Fruit fly (Drosophila melanogaster) whole organism, embryonic: Measurements from ENCODE around the gene CG5928.
A peak's percentile ranks its signal among the peaks of the same experiment; 100 is the strongest.

ENCODE experiments used
- Ada2b ChIP-seq: fragments of 200-800 bp; sonication (Bioruptor generic); IDR thresholded peaks from 2 replicates; pipeline ENCODE4 v1.3.6; 2022; ENCODE audit warnings: missing biosample characterization, missing genetic modification characterization
- Atf-2 ChIP-seq: fragments of 200-800 bp; sonication (Bioruptor generic); optimal IDR thresholded peaks from 2 replicates; lab custom pipeline; 2016; ENCODE audit warnings: missing biosample characterization, missing genetic modification characterization
- Bteb2 ChIP-seq: fragments of 200-800 bp; sonication (Bioruptor generic); optimal IDR thresholded peaks from 2 replicates; lab custom pipeline; 2016; ENCODE audit warnings: missing biosample characterization, missing genetic modification characterization
- CG10543 ChIP-seq: fragments of 200-800 bp; sonication (Bioruptor generic); optimal IDR thresholded peaks from 3 replicates; lab custom pipeline; 2017; ENCODE audit warnings: missing biosample characterization, mild to moderate bottlenecking, missing genetic modification characterization, moderate library complexity
- CG11456 ChIP-seq: fragments of 200-800 bp; sonication (Bioruptor generic); IDR thresholded peaks from 3 replicates; pipeline ENCODE4 v1.3.6; 2022; ENCODE audit warnings: missing biosample characterization, missing genetic modification characterization
- CG1233 ChIP-seq: fragments of 200-800 bp; sonication (Bioruptor generic); optimal IDR thresholded peaks from 4 replicates; lab custom pipeline; 2018; ENCODE audit warnings: missing biosample characterization, mild to moderate bottlenecking, missing genetic modification characterization
- CG13624 ChIP-seq: fragments of 200-800 bp; sonication (Bioruptor generic); optimal IDR thresholded peaks from 2 replicates; lab custom pipeline; 2016; ENCODE audit warnings: missing biosample characterization, missing genetic modification characterization
- CG13775 ChIP-seq: fragments of 200-800 bp; sonication (Bioruptor generic); optimal IDR thresholded peaks from 3 replicates; lab custom pipeline; 2017; ENCODE audit warnings: missing biosample characterization, mild to moderate bottlenecking, missing genetic modification characterization
- CG15479 ChIP-seq: fragments of 200-800 bp; sonication (Bioruptor generic); optimal IDR thresholded peaks from 3 replicates; lab custom pipeline; 2019; ENCODE audit warnings: missing biosample characterization, mild to moderate bottlenecking, missing genetic modification characterization, moderate library complexity
- CG18599 ChIP-seq: fragments of 200-800 bp; sonication (Bioruptor generic); optimal IDR thresholded peaks from 3 replicates; lab custom pipeline; 2017; ENCODE audit warnings: missing biosample characterization, missing genetic modification characterization, mild to moderate bottlenecking, moderate library complexity, missing genetic modification reagents
- CG2120 ChIP-seq: fragments of 200-800 bp; sonication (Bioruptor generic); optimal IDR thresholded peaks from 3 replicates; lab custom pipeline; 2016; ENCODE audit warnings: missing biosample characterization, missing genetic modification characterization
- CG2129 ChIP-seq: fragments of 200-800 bp; sonication (Bioruptor generic); IDR thresholded peaks from 2 replicates; pipeline ENCODE4 v1.3.6; 2022; ENCODE audit warnings: missing biosample characterization, missing genetic modification characterization; ENCODE audit not compliant: partially characterized antibody
- CG2678 ChIP-seq: fragments of 200-800 bp; sonication (Bioruptor generic); optimal IDR thresholded peaks from 3 replicates; lab custom pipeline; 2019; ENCODE audit warnings: missing biosample characterization, mild to moderate bottlenecking, missing genetic modification characterization, moderate library complexity
- CG3163 ChIP-seq: fragments of 200-800 bp; sonication (Bioruptor generic); optimal IDR thresholded peaks from 3 replicates; lab custom pipeline; 2016; ENCODE audit warnings: missing biosample characterization, missing genetic modification characterization
- CG3838 ChIP-seq: fragments of 200-800 bp; sonication (Bioruptor generic); optimal IDR thresholded peaks from 3 replicates; lab custom pipeline; 2016; ENCODE audit warnings: missing biosample characterization, missing genetic modification characterization
- CG6791 ChIP-seq: fragments of 200-800 bp; sonication (Bioruptor generic); IDR thresholded peaks from 3 replicates; pipeline ENCODE4 v1.3.6; 2022; ENCODE audit warnings: missing biosample characterization, missing genetic modification characterization; ENCODE audit not compliant: partially characterized antibody
- CG7372 ChIP-seq: fragments of 200-800 bp; sonication (Bioruptor generic); IDR thresholded peaks from 2 replicates; pipeline ENCODE4 v1.3.6; 2022; ENCODE audit warnings: missing biosample characterization, missing genetic modification characterization
- CG8478 ChIP-seq: fragments of >200 bp; optimal IDR thresholded peaks from 2 replicates; lab custom pipeline; 2018
- CG8924 ChIP-seq: fragments of 200-800 bp; optimal IDR thresholded peaks from 3 replicates; lab custom pipeline; 2019; ENCODE audit warnings: missing biosample characterization, mild to moderate bottlenecking, missing genetic modification characterization, moderate library complexity
- CG8944 ChIP-seq: fragments of 200-800 bp; sonication (Bioruptor generic); optimal IDR thresholded peaks from 3 replicates; lab custom pipeline; 2016; ENCODE audit warnings: missing biosample characterization, missing genetic modification characterization
- CG9727 ChIP-seq: fragments of 200-800 bp; sonication (Bioruptor generic); optimal IDR thresholded peaks from 3 replicates; lab custom pipeline; 2017; ENCODE audit warnings: missing biosample characterization, mild to moderate bottlenecking, missing genetic modification characterization
- CG9932 ChIP-seq: fragments of 200-800 bp; sonication (Bioruptor generic); IDR thresholded peaks from 2 replicates; pipeline ENCODE4 v1.3.6; 2022; ENCODE audit warnings: missing biosample characterization, missing genetic modification characterization
- D ChIP-seq, 2 experiments: fragments of 200-800 bp in 1 of 2; fragments of >200 bp in 1 of 2; sonication (Bioruptor generic) in 1 of 2; optimal IDR thresholded peaks; 2 replicates in 1 of 2; 3 replicates in 1 of 2; lab custom pipeline; 2017; ENCODE audit warnings: mild to moderate bottlenecking in 1 of 2, missing biosample characterization in 1 of 2, missing genetic modification characterization in 1 of 2, missing genetic modification reagents in 1 of 2
- Dip3 ChIP-seq: fragments of 200-800 bp; sonication (Bioruptor generic); optimal IDR thresholded peaks from 3 replicates; lab custom pipeline; 2016; ENCODE audit warnings: missing biosample characterization, missing genetic modification characterization
- Ets97D ChIP-seq: fragments of 200-800 bp; sonication (Bioruptor generic); optimal IDR thresholded peaks from 3 replicates; lab custom pipeline; 2016; ENCODE audit warnings: missing biosample characterization, missing genetic modification characterization
- Fer2 ChIP-seq: fragments of 200-800 bp; sonication (Bioruptor generic); optimal IDR thresholded peaks from 2 replicates; lab custom pipeline; 2018; ENCODE audit warnings: missing biosample characterization, mild to moderate bottlenecking, missing genetic modification characterization, moderate library complexity
- Lhr ChIP-seq: fragments of 200-800 bp; sonication (Bioruptor generic); optimal IDR thresholded peaks from 3 replicates; lab custom pipeline; 2017; ENCODE audit warnings: mild to moderate bottlenecking, missing biosample characterization, missing genetic modification reagents, missing genetic modification characterization
- Lpt ChIP-seq: fragments of >200 bp; optimal IDR thresholded peaks from 2 replicates; lab custom pipeline; 2018; ENCODE audit warnings: missing biosample characterization, missing genetic modification characterization
- MESR4 ChIP-seq: fragments of 200-800 bp; sonication (Bioruptor generic); optimal IDR thresholded peaks from 2 replicates; lab custom pipeline; 2018; ENCODE audit warnings: missing biosample characterization, mild to moderate bottlenecking, missing genetic modification characterization, moderate library complexity
- Meics ChIP-seq: fragments of 200-800 bp; sonication (Bioruptor generic); optimal IDR thresholded peaks from 2 replicates; lab custom pipeline; 2017; ENCODE audit warnings: missing biosample characterization, mild to moderate bottlenecking, missing genetic modification characterization
- Sry-β ChIP-seq: fragments of 200-800 bp; sonication (Bioruptor generic); optimal IDR thresholded peaks from 2 replicates; lab custom pipeline; 2018; ENCODE audit warnings: missing biosample characterization, mild to moderate bottlenecking, missing genetic modification characterization, moderate library complexity
- bcd ChIP-seq: fragments of 200-800 bp; sonication (Bioruptor generic); optimal IDR thresholded peaks from 2 replicates; lab custom pipeline; 2017; ENCODE audit warnings: missing biosample characterization, mild to moderate bottlenecking, missing genetic modification characterization
- gsb-n ChIP-seq: fragments of 200-800 bp; sonication (Bioruptor generic); optimal IDR thresholded peaks from 3 replicates; lab custom pipeline; 2018; ENCODE audit warnings: missing biosample characterization, mild to moderate bottlenecking, missing genetic modification characterization
- hth ChIP-seq: fragments of >200 bp; optimal IDR thresholded peaks from 2 replicates; lab custom pipeline; 2017; ENCODE audit warnings: inconsistent platforms
- ind ChIP-seq: fragments of 200-800 bp; sonication (Bioruptor generic); optimal IDR thresholded peaks from 3 replicates; lab custom pipeline; 2016; ENCODE audit warnings: missing biosample characterization, missing genetic modification characterization
- jing ChIP-seq: fragments of 200-800 bp; sonication (Bioruptor generic); optimal IDR thresholded peaks from 2 replicates; lab custom pipeline; 2018; ENCODE audit warnings: missing biosample characterization, mild to moderate bottlenecking, missing genetic modification characterization
- lmd ChIP-seq: fragments of 200-800 bp; sonication (Bioruptor generic); IDR thresholded peaks from 2 replicates; pipeline ENCODE4 v1.3.6; 2022; ENCODE audit warnings: missing biosample characterization, missing genetic modification characterization
- mld ChIP-seq: fragments of 200-800 bp; sonication (Bioruptor generic); IDR thresholded peaks from 3 replicates; pipeline ENCODE4 v1.3.6; 2022; ENCODE audit warnings: missing biosample characterization, missing genetic modification characterization; ENCODE audit not compliant: partially characterized antibody
- org-1 ChIP-seq: fragments of 200-800 bp; sonication (Bioruptor generic); optimal IDR thresholded peaks from 2 replicates; lab custom pipeline; 2017; ENCODE audit warnings: missing biosample characterization, missing genetic modification characterization
- pan ChIP-seq, 4 experiments: fragments of >200 bp in 3 of 4; fragments of 200-800 bp in 1 of 4; sonication (Bioruptor generic) in 1 of 4; optimal IDR thresholded peaks in 3 of 4; IDR thresholded peaks in 1 of 4; 2 replicates each; pipeline versions ENCODE4 v1.3.6 to Lab custom; 2017 to 2022; ENCODE audit warnings: missing biosample characterization in 2 of 4, missing genetic modification characterization in 2 of 4, mixed read lengths in 1 of 4
- repo ChIP-seq: fragments of 200-800 bp; sonication (Bioruptor generic); optimal IDR thresholded peaks from 2 replicates; lab custom pipeline; 2016; ENCODE audit warnings: missing biosample characterization, missing genetic modification characterization
- salm ChIP-seq: fragments of 200-800 bp; sonication (Bioruptor generic); optimal IDR thresholded peaks from 2 replicates; lab custom pipeline; 2018; ENCODE audit warnings: missing biosample characterization, mild to moderate bottlenecking, missing genetic modification characterization
- sd ChIP-seq: fragments of 200-800 bp; sonication (Bioruptor generic); optimal IDR thresholded peaks from 3 replicates; lab custom pipeline; 2018; ENCODE audit warnings: missing biosample characterization, mild to moderate bottlenecking, missing genetic modification characterization, moderate library complexity
- sens ChIP-seq: fragments of 200-800 bp; sonication (Bioruptor generic); peaks from one replicate; lab custom pipeline; 2016; ENCODE audit warnings: missing biosample characterization, missing genetic modification characterization
- sna ChIP-seq: fragments of 200-800 bp; sonication (Bioruptor generic); IDR thresholded peaks from 2 replicates; pipeline ENCODE4 v1.3.6; 2022; ENCODE audit warnings: missing biosample characterization, missing genetic modification characterization; ENCODE audit not compliant: partially characterized antibody
- tna ChIP-seq: fragments of 200-800 bp; sonication (Bioruptor generic); IDR thresholded peaks from 2 replicates; pipeline ENCODE4 v1.3.6; 2022; ENCODE audit warnings: missing biosample characterization, missing genetic modification characterization; ENCODE audit not compliant: partially characterized antibody
- trh ChIP-seq: fragments of 200-800 bp; sonication (Bioruptor generic); optimal IDR thresholded peaks from 2 replicates; lab custom pipeline; 2016; ENCODE audit warnings: missing biosample characterization, missing genetic modification characterization
- zfh2 ChIP-seq: fragments of 200-800 bp; sonication (Bioruptor generic); optimal IDR thresholded peaks from 2 replicates; lab custom pipeline; 2016; ENCODE audit warnings: missing biosample characterization, missing genetic modification characterization

CG5928 gene

dm6 chrX:6037180-6037946 is 30.4 kb upstream of the CG5928 start, which contains the start of the genes rux and MCTS1 (continued):
- peak; percentile 40 for TF ChIP-seq CG2678 (tag; lab: Kevin White, UChicago)
- TF ChIP-seq Atf-2 (GFP tag; lab: Kevin White, UChicago): no peak
- no peak for TF ChIP-seq CG15479
- TF ChIP-seq CG8924: peak; percentile 49
- no peak for TF ChIP-seq org-1
- peak; percentile 86 for TF ChIP-seq mld
- TF ChIP-seq CG9727 (GFP tag; lab: Kevin White, UChicago): peak; percentile 45
- peak; percentile 43 for TF ChIP-seq ind (GFP tag; lab: Kevin White, UChicago)
- no peak for TF ChIP-seq Bteb2 (GFP tag; lab: Kevin White, UChicago)
- no peak for TF ChIP-seq Sry-β
- TF ChIP-seq CG2129: peak; percentile 93
- peak; percentile 29 for TF ChIP-seq CG13775
- peak; percentile 56 for TF ChIP-seq CG2120
- TF ChIP-seq CG1233: no peak
- peak; percentile 88 for TF ChIP-seq sens (GFP tag; lab: Kevin White, UChicago)
- TF ChIP-seq Meics (GFP tag; lab: Kevin White, UChicago): peak; percentile 26
- TF ChIP-seq repo: no peak
- no peak for TF ChIP-seq salm
- TF ChIP-seq MESR4: peak; percentile 44
- peak; percentile 77 for TF ChIP-seq Lhr (GFP tag; lab: Kevin White, UChicago)
- no peak for TF ChIP-seq D (optimal IDR thresholded peaks at IDR 0.05; lab: Kevin White, UChicago)
- no peak for TF ChIP-seq D (GFP tag; optimal IDR thresholded peaks at IDR 0.05; lab: Kevin White, UChicago)
- TF ChIP-seq sna: peak; percentile 94
- 0 out of 2 replicates have a peak, but pooled peaks have one; percentile 27 for TF ChIP-seq Ada2b
- TF ChIP-seq pan (optimal IDR thresholded peaks at IDR 0.05; lab: Kevin White, UChicago): no peak
- no peak for TF ChIP-seq pan (GFP tag; optimal IDR thresholded peaks at IDR 0.05 in 1 of 2, IDR thresholded peaks at IDR 0.05 in 1 of 2)
- no peak for TF ChIP-seq CG8478 (lab: Kevin White, UChicago)
- peak; percentile 11 for TF ChIP-seq gsb-n
- no peak for TF ChIP-seq jing (GFP tag; lab: Kevin White, UChicago)
- TF ChIP-seq CG3838 (GFP tag; lab: Kevin White, UChicago): no peak
- TF ChIP-seq tna (GFP tag; lab: Robert Waterston, UW): peak; percentile 91
- no peak for TF ChIP-seq Fer2 (tag; lab: Kevin White, UChicago)
- TF ChIP-seq CG6791 (GFP tag; lab: Robert Waterston, UW): peak; percentile 89
- TF ChIP-seq CG18599 (GFP tag; lab: Kevin White, UChicago): peak; percentile 1
- no peak for TF ChIP-seq CG7372 (GFP tag; lab: Robert Waterston, UW)
- peak; percentile 45; the same call in 1 of the 2 replicates for TF ChIP-seq lmd
- TF ChIP-seq CG8944 (GFP tag; lab: Kevin White, UChicago): no peak
- TF ChIP-seq CG3163 (GFP tag; lab: Kevin White, UChicago): no peak
- TF ChIP-seq trh (GFP tag; lab: Kevin White, UChicago): no peak
- peak; percentile 31 for TF ChIP-seq bcd (GFP tag; lab: Kevin White, UChicago)
- no peak for TF ChIP-seq CG10543
- TF ChIP-seq CG13624 (GFP tag; lab: Kevin White, UChicago): peak; percentile 3
- no peak for TF ChIP-seq Lpt (GFP tag; lab: Kevin White, UChicago)
- TF ChIP-seq CG11456 (GFP tag; lab: Robert Waterston, UW): peak; percentile 74; the same call in 2 of the 3 replicates
- peak; percentile 30 for TF ChIP-seq sd (tag; lab: Kevin White, UChicago)
- peak; percentile 40 for TF ChIP-seq Dip3 (GFP tag; lab: Kevin White, UChicago)
- TF ChIP-seq Ets97D (GFP tag; lab: Kevin White, UChicago): peak; percentile 56
- TF ChIP-seq hth (lab: Kevin White, UChicago): no peak
- TF ChIP-seq zfh2 (GFP tag; lab: Kevin White, UChicago): peak; percentile 3
- TF ChIP-seq CG9932 (GFP tag; lab: Robert Waterston, UW): peak; percentile 63
